Fruit fly (Drosophila melanogaster): ENCODE data around the gene RpL7-like.
A peak's percentile ranks its signal among the peaks of the same experiment; 100 is the strongest.

Gene RpL7-like

DNA sequence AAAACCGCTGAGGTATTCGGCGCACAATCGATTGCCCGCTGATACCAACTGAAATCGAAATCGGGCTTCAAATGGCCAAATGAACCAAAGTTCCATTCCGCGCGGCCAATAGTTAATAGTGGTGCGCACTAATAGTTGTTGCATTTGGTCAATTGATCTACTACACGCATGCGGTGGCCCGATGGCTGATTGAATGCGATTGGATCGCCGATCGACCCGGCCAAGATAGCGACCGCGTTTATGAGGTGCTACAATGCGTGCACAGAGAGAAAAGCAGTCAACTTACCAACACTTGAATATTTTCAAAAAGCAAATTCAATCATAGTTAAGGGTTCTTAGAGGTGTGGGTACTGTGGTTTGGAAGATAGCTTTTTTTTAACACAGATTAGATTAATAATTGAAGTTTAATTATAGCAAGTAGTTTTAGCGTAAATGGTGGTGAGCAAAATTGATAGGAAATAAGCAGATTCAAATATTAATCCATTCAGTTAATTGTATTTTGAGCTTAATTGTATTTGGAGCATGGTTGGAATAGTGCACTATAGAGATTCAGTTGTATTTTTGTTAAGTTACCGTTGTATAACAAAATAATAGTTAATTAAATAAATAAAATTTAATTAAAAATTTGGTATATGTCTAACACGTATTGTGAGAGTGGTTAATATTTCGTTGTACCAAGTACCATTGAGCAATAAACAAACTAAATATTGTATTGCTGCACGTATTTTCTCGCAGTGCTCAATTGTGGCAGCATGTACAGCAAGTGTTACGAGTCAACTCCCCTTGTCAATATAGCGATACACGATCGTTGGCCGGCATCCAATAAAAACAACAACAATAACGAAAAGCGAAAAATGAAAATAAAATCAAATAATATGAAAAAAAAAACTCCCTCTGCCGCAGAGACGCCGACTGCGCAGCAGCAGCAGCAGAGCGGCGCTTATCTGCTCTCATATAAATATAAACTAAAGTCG, 29.4 kb upstream of the RpL7-like start:
- TF ChIP-seq CG17801 (GFP tag; optimal IDR thresholded peaks at IDR 0.05; ENCODE audit: partially characterized antibody), result peak; percentile 39

DNA sequence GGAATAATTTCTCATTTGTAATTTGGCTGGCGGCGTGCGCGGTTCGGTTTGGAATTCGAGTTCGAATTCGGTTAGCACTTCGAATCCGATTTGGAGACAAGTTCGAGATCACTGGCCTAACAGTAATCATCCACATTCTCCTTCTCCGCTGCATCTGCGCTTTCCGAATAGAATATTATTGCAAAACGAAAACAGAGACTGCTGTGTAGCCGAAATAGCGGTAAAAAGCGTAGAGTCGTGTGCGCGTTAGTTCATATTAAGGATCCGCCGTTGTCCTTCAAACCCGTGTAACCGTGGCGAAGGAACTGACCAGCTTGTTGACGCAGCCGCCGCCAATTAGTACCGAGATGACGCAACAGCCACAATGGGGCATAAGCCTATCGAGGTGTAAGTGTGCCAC, 28.7 kb upstream of the RpL7-like start, which contains the start of gene dmGlut:
Gene dmGlut (plus strand): TSS at position 4 of the 400 bp plus-strand sequence.
- no peak for TF ChIP-seq CG17801 (GFP tag; optimal IDR thresholded peaks at IDR 0.05; ENCODE audit: partially characterized antibody)

DNA sequence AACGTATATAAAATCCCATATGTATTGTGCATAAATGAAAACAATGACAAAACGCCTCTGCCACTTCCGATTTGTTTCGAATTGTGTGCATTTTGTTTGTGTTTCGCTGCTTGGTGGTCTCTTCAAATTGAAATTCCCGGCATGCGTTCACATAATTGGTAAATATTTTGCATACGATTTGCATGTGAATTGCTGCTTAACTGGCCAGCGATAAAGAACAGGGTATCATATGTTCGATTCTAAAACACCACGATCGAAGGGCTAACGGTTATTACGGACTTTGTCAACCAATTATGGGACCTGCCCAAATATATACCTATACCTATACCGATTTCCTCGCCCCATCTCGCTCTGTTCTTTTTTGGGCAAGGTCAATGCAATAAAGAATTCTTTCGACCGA, 28.0 kb upstream of the RpL7-like start:
- TF ChIP-seq CG17801 (GFP tag; optimal IDR thresholded peaks at IDR 0.05; ENCODE audit: partially characterized antibody), result no peak

DNA sequence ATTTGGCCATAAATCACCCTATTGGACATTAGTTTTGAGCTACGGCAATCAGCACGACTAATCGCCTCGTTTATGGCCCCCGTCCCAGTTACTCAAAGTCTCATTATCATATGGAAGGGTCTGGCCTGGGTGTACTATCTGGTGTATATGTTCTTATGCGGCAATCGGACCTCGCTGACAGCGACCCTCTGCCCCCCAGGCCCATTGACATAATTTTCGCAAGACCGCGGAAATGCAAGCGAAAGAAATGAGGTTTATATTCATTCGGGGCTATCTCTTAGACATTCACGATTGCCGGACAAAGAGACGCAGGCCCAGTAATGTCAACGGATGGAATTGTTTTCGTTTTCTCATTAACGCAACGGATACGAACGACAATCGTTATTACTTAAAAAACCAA, 27.3 kb upstream of the RpL7-like start:
- TF ChIP-seq CG17801 (GFP tag; optimal IDR thresholded peaks at IDR 0.05; ENCODE audit: partially characterized antibody), result no peak

DNA sequence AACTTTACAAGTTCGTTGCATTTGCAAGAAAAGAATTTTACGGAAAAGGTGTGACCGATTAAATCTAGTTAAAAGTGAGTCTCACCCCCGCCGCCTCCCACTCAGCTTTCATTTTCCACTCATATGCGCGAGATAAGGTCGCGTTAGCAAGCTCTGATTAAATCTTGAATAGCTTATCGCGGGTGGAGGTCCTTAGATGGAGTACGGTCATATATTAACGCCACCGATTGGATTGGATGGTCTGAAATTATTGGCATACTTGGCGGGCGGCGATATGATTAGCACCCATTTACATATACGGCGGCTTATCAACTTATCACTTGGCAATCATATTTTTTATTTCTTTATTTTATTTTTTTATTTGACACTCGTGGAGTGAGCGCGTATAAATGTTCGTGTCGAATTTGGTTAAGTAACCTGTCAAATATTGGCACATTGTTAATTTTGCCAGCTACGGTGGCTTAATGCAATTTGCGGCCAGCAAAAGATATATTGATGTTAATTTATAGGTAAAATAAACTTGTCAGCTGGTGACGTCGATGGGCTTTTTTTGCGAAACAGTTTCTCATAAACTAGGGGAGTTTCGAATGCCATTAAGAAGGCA, 26.4 kb upstream of the RpL7-like start:
- no peak for TF ChIP-seq CG17801 (GFP tag; optimal IDR thresholded peaks at IDR 0.05; ENCODE audit: partially characterized antibody)

DNA sequence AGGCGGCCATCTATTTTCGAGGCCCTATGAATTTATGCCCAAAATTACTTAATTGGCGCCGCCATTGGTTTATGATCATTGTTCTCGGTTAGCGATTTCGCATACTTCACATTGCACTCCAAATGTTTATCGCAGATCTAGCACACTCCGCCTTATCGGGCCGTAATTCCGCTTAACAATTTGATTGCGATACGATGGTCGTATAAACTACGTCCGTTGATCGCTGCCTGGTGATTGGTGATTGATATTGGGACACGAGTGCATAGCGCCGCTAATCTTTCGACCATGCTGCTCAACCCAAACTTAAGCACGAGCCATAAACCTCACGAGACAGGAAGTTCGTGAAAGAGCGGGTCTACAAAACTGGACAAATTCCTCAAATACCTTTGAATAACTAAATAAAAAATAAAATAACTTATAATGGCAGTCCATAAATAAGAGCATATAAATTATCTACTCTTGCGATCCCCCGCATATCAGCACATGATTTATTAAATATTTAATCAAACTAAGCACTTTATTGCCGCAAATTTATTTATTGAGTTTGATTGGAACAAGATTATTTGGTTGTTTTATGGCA, 25.5 kb upstream of the RpL7-like start:
- no peak for TF ChIP-seq CG17801 (GFP tag; optimal IDR thresholded peaks at IDR 0.05; ENCODE audit: partially characterized antibody)

DNA sequence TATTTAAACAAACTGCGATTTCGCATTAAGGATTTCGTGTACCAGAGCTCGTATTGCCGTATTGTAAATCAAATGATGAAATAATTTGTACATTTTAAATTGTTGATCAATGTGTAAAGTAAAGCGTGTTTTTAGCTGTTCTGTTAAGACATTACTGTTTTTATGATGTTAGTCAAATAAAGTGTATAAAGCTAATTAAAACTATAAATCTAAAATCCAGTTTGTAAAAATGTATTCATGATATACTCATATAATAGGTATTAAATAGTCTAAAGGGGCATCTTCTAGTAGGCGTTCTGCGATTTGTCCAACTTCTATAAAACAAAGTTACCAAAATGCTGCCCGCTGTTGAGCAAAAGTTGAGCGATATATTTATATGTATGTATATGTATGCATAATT, 22.2 kb upstream of the RpL7-like start, which contains the start of gene CG18788:
Gene CG18788 (plus strand): TSS at position 301 of the 400 bp plus-strand sequence.
- TF ChIP-seq CG17801 (GFP tag; optimal IDR thresholded peaks at IDR 0.05; ENCODE audit: partially characterized antibody), result no peak

DNA sequence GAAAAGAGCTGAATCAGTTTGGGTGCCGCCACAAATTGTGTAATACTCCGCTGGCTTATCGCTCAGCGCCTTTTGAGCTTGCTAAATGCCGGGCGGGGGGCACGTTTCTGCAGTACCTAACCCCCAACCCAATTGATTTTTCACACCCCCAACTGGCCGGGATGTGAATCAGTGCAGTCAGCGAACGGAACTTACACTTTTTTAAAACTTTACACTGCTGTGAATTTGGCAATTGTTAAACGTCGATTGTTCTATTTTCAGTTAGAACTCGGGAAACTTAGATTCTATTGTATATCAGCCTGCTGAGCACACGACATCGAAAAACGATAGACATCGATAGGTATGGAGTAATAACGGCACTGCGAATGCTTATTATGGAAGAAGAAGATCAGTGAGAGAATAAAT, 17.9 kb upstream of the RpL7-like start, which contains the start of gene Tom70:
Gene Tom70 (minus strand): TSS at position 335 of the 405 bp plus-strand sequence.
- peak; percentile 30 for TF ChIP-seq CG17801 (GFP tag; optimal IDR thresholded peaks at IDR 0.05; ENCODE audit: partially characterized antibody)

DNA sequence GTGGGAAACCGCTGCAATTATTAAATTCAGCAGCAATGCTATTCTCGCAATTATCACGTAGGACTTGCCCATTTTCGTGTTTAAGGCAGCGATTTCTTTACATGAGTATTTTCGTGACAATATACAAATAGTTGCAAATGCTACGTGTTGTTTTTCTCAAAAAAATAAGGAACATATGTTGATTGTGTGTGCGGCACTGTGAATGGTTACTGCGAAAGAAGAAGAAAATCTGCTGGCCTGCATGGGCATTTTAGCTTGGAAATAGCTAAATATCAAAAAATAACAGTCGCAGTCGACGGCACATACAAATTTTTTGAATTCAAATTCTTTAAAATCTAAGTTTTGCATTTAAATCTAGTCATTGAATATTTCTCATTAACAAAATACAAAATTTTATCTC, 15.6 kb upstream of the RpL7-like start, which contains the start of gene CG6766:
Gene CG6766 (minus strand): TSS at position 180 of the 400 bp plus-strand sequence.
- TF ChIP-seq CG17801 (GFP tag; optimal IDR thresholded peaks at IDR 0.05; ENCODE audit: partially characterized antibody), result peak; percentile 32

DNA sequence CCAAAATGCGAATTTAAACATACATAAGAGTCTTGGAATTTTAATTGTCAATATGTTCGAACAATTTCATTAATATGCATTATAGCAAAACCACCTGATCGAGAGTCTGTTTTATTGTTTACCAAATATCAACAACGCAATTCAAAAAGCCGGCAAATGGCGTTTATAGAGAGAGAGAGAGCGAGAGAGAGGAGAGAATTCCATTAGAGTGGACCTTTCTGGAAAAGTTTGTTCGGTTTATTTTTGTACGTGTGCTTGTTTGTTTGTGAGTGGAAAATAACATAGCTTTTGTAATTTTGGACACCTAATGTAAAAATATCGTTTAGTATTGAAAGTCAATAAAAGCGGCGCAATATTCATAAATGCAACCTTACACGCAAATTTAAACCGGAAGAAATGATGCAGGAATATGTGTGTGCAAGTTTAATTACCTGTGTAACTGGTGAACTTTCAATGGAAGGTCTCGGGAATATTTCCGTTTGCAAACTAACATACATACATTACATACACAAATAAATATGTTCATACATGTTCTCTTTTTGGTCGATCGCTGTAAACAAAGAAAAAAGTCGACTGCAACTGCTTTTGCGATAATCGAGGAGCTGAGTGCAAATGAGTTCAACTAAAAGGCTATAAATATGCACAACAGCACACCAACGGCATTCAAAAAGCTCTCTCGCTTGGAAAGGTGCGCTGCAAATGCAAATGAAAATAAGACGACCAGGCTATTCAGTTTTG, 11.3 kb upstream of the RpL7-like start, which contains the start of gene CG6785:
Gene CG6785 (minus strand): TSS at position 588 of the 738 bp plus-strand sequence.
- peak; percentile 88 for TF ChIP-seq CG17801 (GFP tag; optimal IDR thresholded peaks at IDR 0.05; ENCODE audit: partially characterized antibody)

DNA sequence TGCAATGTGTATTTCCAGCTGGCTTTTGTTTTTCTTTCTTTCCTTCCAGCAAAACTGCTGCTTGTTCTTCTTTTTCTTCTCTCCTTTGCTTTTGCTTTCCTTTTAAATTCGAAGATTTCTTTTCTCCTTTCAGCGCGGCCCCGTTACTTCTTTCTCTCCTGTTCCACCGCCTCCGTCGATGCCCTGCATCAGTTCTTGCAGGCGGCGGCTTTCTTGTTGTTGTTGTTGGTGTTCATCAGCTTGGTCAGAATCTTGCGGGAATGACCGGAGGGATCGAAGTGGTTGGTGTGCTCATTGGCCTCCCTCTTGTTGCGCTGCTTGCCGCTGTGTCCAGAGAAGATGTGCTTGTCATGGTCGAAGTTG, 10.6 kb upstream of the RpL7-like start:
- no peak for TF ChIP-seq CG17801 (GFP tag; optimal IDR thresholded peaks at IDR 0.05; ENCODE audit: partially characterized antibody)

DNA sequence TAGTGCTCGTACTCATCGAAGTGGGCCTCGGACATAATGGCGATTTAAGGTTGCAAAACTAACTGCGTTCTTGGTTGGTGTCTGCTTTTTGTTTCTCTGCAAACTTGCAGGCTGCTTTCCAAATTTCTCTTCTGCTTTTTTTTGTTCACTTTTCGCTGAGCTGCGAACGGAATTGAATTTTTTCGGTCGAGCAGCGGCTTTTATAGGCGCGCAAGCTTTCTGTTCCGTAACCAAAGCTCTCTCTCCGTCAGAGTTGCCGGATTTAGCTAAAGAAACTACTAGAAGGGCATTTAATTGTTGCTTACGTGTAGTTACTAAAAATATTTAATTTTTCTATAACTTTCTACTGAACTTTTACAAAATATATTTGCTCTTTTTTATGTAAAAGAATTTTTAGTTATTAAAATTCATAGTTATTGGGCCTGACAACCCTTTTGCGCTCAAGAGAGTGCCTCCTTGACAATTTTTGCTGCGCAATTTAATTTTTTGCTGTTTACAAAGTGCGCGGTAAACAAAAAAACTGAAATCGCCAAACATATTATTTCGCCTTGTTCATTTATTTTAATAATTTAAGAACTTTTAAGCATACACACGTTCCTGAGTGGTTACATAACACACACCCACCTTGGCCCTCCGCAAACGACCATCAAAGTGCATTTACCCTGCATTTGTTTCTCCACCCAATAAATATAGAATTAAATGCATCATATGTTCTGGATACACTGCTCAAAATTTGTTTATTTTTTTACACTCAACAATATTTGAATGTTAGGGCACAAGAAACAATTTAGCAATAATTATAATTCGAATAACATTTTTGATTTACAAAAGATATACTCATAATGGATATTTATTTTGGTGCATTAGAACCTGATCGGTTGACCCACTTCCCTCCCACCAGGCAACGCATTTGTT, 9.9 kb upstream of the RpL7-like start, which contains the start of gene CG6770:
Gene CG6770 (minus strand): TSS at position 178 of the 915 bp plus-strand sequence.
- peak; percentile 91 for TF ChIP-seq CG17801 (GFP tag; optimal IDR thresholded peaks at IDR 0.05; ENCODE audit: partially characterized antibody)

DNA sequence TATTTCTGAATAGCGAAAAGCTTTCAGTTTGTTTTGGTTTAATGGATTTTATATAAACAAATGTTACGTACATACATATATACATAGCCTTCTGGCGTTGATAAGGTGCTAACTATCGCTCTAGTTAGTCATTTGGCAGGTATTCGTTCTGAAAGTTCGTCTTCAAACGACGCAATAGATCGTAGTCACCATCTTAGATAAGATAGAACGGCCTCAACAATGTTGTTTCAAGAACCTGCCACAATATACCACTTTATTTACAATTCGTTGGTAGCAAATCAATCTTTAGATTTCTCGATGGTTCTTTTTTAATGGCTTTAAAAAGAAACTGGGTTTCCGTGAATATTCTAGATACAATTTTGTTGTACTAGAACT, 9.3 kb upstream of the RpL7-like start:
- no peak for TF ChIP-seq CG17801 (GFP tag; optimal IDR thresholded peaks at IDR 0.05; ENCODE audit: partially characterized antibody)

DNA sequence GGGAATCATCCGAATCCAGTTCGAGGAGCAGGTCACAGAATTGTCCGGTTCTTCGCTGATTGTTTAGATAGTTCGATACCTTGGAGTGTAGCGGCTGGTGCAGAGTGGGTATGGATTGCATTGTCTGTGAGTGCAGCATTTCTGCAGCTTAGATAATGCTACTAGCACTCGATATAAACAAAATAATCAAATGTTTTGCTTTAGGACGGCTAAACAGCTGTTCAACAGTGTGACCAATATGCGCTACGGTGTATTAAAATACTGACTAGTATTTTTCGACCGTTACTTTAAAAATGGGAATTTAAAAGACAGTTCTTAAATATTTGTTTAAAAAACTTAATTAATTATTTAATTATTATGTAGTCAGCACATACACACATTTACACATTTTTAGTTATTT, 7.4 kb upstream of the RpL7-like start, which contains the start of gene Plzf:
Gene Plzf (minus strand): TSS at position 196 of the 400 bp plus-strand sequence.
- TF ChIP-seq CG17801 (GFP tag; optimal IDR thresholded peaks at IDR 0.05; ENCODE audit: partially characterized antibody), result no peak

Measured in ovary, adult (tissue).